Worm (Caenorhabditis elegans) whole organism, L2 larva: Measurements from ENCODE around the gene K08E7.5.

Source experiments
- R02D3.7 ChIP-seq: fragments of 150-350 bp; optimal IDR thresholded peaks from 2 replicates; lab custom pipeline; 2014; ENCODE audit warnings: missing biosample characterization, missing genetic modification characterization
- aly-2 ChIP-seq: fragments of 150-350 bp; optimal IDR thresholded peaks from 2 replicates; lab custom pipeline; 2014; ENCODE audit warnings: missing biosample characterization, missing genetic modification characterization
- ama-1 ChIP-seq: fragments of 150-350 bp; optimal IDR thresholded peaks from 2 replicates; lab custom pipeline; 2018; ENCODE audit warnings: inconsistent platforms
- ceh-16 ChIP-seq: fragments of 150-350 bp; optimal IDR thresholded peaks from 2 replicates; lab custom pipeline; 2014; ENCODE audit warnings: missing biosample characterization, missing genetic modification characterization
- egl-27 ChIP-seq: sonication (generic microtip); optimal IDR thresholded peaks from 3 replicates; lab custom pipeline; 2017; ENCODE audit warnings: missing biosample characterization, missing genetic modification reagents, missing genetic modification characterization
- fos-1 ChIP-seq: fragments of 150-350 bp; optimal IDR thresholded peaks from 2 replicates; lab custom pipeline; 2014; ENCODE audit warnings: missing biosample characterization, missing genetic modification characterization
- lsy-2 ChIP-seq, 2 experiments: fragments of 150-350 bp in 1 of 2; sonication (generic microtip) in 1 of 2; optimal IDR thresholded peaks; 2 replicates each; lab custom pipeline; 2014 to 2017; ENCODE audit warnings: missing biosample characterization in 2 of 2, missing genetic modification characterization in 2 of 2
- mdl-1 ChIP-seq, 2 experiments: fragments of 150-350 bp in 1 of 2; sonication (generic microtip) in 1 of 2; optimal IDR thresholded peaks; 2 replicates each; lab custom pipeline; 2017; ENCODE audit warnings: missing biosample characterization in 2 of 2, missing genetic modification characterization in 2 of 2
- nhr-11 ChIP-seq: fragments of 150-350 bp; optimal IDR thresholded peaks from 2 replicates; lab custom pipeline; 2014; ENCODE audit warnings: missing biosample characterization, missing genetic modification characterization
- nhr-25 ChIP-seq: fragments of 150-350 bp; sonication (generic microtip); optimal IDR thresholded peaks from 3 replicates; lab custom pipeline; 2014; ENCODE audit warnings: missing biosample characterization, missing genetic modification characterization
- sem-4 ChIP-seq: fragments of 150-350 bp; optimal IDR thresholded peaks from 2 replicates; lab custom pipeline; 2014; ENCODE audit warnings: missing biosample characterization, missing genetic modification reagents, missing genetic modification characterization
- snpc-4 ChIP-seq: fragments of 150-350 bp; optimal IDR thresholded peaks from 2 replicates; lab custom pipeline; 2014; ENCODE audit warnings: missing biosample characterization, missing genetic modification characterization
- unc-39 ChIP-seq: fragments of 150-350 bp; optimal IDR thresholded peaks from 2 replicates; lab custom pipeline; 2014; ENCODE audit warnings: missing biosample characterization, missing genetic modification characterization

DNA sequence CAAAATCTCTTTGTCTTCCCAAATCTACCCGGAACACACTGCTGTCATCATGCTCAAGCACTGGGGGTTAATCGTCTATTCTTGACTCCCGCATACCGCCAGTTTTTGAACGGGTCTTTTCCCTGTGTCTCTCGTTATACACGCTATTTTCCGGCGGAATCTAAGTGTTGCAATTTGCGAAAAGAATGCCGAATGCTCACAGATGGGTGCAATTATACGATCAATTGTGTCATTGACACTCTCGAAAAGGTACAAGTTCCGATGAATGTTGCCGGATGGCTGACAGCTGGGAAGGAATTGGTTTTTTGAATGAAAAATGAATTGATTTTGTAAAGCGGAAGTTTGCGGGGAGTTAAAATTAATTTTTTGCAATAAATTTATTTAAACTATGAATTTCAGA is 21.2 kb upstream of the K08E7.5 start:
- TF ChIP-seq mdl-1 (tag; optimal IDR thresholded peaks at IDR 0.05; lab: Kevin White, UChicago): no peak
- TF ChIP-seq nhr-25 (tag; lab: Kevin White, UChicago): no peak
- no peak for TF ChIP-seq sem-4 (tag; lab: Kevin White, UChicago)
- TF ChIP-seq aly-2 (tag; lab: Kevin White, UChicago): no peak
- no peak for TF ChIP-seq egl-27 (tag; lab: Kevin White, UChicago)
- TF ChIP-seq nhr-11 (tag; lab: Kevin White, UChicago): no peak
- no peak for TF ChIP-seq snpc-4 (tag; lab: Kevin White, UChicago)
- no peak for TF ChIP-seq fos-1 (tag; lab: Kevin White, UChicago)
- no peak for TF ChIP-seq lsy-2 (tag; optimal IDR thresholded peaks at IDR 0.05; lab: Kevin White, UChicago)
- TF ChIP-seq ceh-16 (tag; lab: Kevin White, UChicago): no peak
- no peak for TF ChIP-seq R02D3.7 (tag; lab: Kevin White, UChicago)
- no peak for TF ChIP-seq unc-39 (tag; lab: Kevin White, UChicago)
- no peak for TF ChIP-seq ama-1 (lab: Kevin White, UChicago)
